Fruit fly (Drosophila melanogaster) whole organism, embryonic: ENCODE data around the gene Cpr11B.
A peak's percentile ranks its signal among the peaks of the same experiment; 100 is the strongest.

Experiments used
- Asciz ChIP-seq: fragments of 200-800 bp; sonication (Bioruptor generic); optimal IDR thresholded peaks from 2 replicates; lab custom pipeline; 2017; ENCODE audit warnings: missing biosample characterization, mild to moderate bottlenecking, missing genetic modification characterization, missing genetic modification reagents
- BtbVII ChIP-seq: fragments of 200-800 bp; sonication (Bioruptor generic); optimal IDR thresholded peaks from 3 replicates; lab custom pipeline; 2017; ENCODE audit warnings: missing biosample characterization, mild to moderate bottlenecking, missing genetic modification characterization
- CG10209 ChIP-seq: fragments of 200-800 bp; sonication (Bioruptor generic); optimal IDR thresholded peaks from 3 replicates; lab custom pipeline; 2017; ENCODE audit warnings: missing biosample characterization, mild to moderate bottlenecking, missing genetic modification characterization, missing genetic modification reagents
- CG10366 ChIP-seq: fragments of 200-800 bp; sonication (Bioruptor generic); IDR thresholded peaks from 2 replicates; pipeline ENCODE4 v1.3.6; 2022; ENCODE audit warnings: missing biosample characterization, missing genetic modification characterization
- CG11723 ChIP-seq: fragments of 200-800 bp; sonication (Bioruptor generic); optimal IDR thresholded peaks from 2 replicates; lab custom pipeline; 2017; ENCODE audit warnings: missing biosample characterization, mild to moderate bottlenecking, missing genetic modification characterization
- CG12155 ChIP-seq: fragments of 200-800 bp; sonication (Bioruptor generic); optimal IDR thresholded peaks from 3 replicates; lab custom pipeline; 2016; ENCODE audit warnings: missing biosample characterization, missing genetic modification characterization
- CG12659 ChIP-seq: fragments of 200-800 bp; sonication (Bioruptor generic); optimal IDR thresholded peaks from 3 replicates; lab custom pipeline; 2017; ENCODE audit warnings: mild to moderate bottlenecking, missing biosample characterization, missing genetic modification reagents, missing genetic modification characterization
- CG14014 ChIP-seq: fragments of 200-800 bp; sonication (Bioruptor generic); IDR thresholded peaks from 2 replicates; pipeline ENCODE4 v1.3.6; 2022; ENCODE audit warnings: missing biosample characterization, missing genetic modification characterization
- CG15601 ChIP-seq: fragments of 200-800 bp; sonication (Bioruptor generic); optimal IDR thresholded peaks from 3 replicates; lab custom pipeline; 2019; ENCODE audit warnings: missing biosample characterization, mild to moderate bottlenecking, missing genetic modification characterization, moderate library complexity
- CG15696 ChIP-seq: fragments of 200-800 bp; sonication (Bioruptor generic); optimal IDR thresholded peaks from 2 replicates; lab custom pipeline; 2019; ENCODE audit warnings: missing biosample characterization, mild to moderate bottlenecking, missing genetic modification characterization, moderate library complexity
- CG17361 ChIP-seq: fragments of 200-800 bp; sonication (Bioruptor generic); IDR thresholded peaks from 3 replicates; pipeline ENCODE4 v1.3.6; 2022; ENCODE audit warnings: missing biosample characterization, missing genetic modification characterization
- CG17612 ChIP-seq: fragments of 200-800 bp; sonication (Bioruptor generic); IDR thresholded peaks from 2 replicates; pipeline ENCODE4 v1.3.6; 2022; ENCODE audit warnings: missing biosample characterization, missing genetic modification characterization
- CG17829 ChIP-seq: fragments of 200-800 bp; optimal IDR thresholded peaks from 2 replicates; lab custom pipeline; 2019; ENCODE audit warnings: missing biosample characterization, mild to moderate bottlenecking, missing genetic modification characterization, moderate library complexity
- CG18599 ChIP-seq: fragments of 200-800 bp; sonication (Bioruptor generic); optimal IDR thresholded peaks from 3 replicates; lab custom pipeline; 2017; ENCODE audit warnings: missing biosample characterization, missing genetic modification characterization, mild to moderate bottlenecking, moderate library complexity, missing genetic modification reagents
- CG2120 ChIP-seq: fragments of 200-800 bp; sonication (Bioruptor generic); optimal IDR thresholded peaks from 3 replicates; lab custom pipeline; 2016; ENCODE audit warnings: missing biosample characterization, missing genetic modification characterization
- CG2129 ChIP-seq: fragments of 200-800 bp; sonication (Bioruptor generic); IDR thresholded peaks from 2 replicates; pipeline ENCODE4 v1.3.6; 2022; ENCODE audit warnings: missing biosample characterization, missing genetic modification characterization; ENCODE audit not compliant: partially characterized antibody
- CG30020 ChIP-seq: fragments of 200-800 bp; optimal IDR thresholded peaks from 2 replicates; lab custom pipeline; 2019; ENCODE audit warnings: missing biosample characterization, mild to moderate bottlenecking, missing genetic modification characterization, moderate library complexity
- CG32532 ChIP-seq: fragments of 200-800 bp; sonication (Bioruptor generic); IDR thresholded peaks from 2 replicates; pipeline ENCODE4 v1.3.6; 2022; ENCODE audit warnings: missing biosample characterization, missing genetic modification characterization
- CG33213 ChIP-seq: fragments of 200-800 bp; sonication (Bioruptor generic); optimal IDR thresholded peaks from 3 replicates; lab custom pipeline; 2016; ENCODE audit warnings: missing biosample characterization, missing genetic modification characterization
- CG5180 ChIP-seq: fragments of 200-800 bp; sonication (Bioruptor generic); optimal IDR thresholded peaks from 3 replicates; lab custom pipeline; 2017; ENCODE audit warnings: missing biosample characterization, missing genetic modification characterization, mild to moderate bottlenecking, moderate library complexity, missing genetic modification reagents
- CG5953 ChIP-seq: fragments of 200-800 bp; sonication (Bioruptor generic); IDR thresholded peaks from 2 replicates; pipeline ENCODE4 v1.3.6; 2022; ENCODE audit warnings: missing biosample characterization, missing genetic modification characterization
- CG6765 ChIP-seq: fragments of 200-800 bp; sonication (Bioruptor generic); optimal IDR thresholded peaks from 3 replicates; lab custom pipeline; 2017; ENCODE audit warnings: missing biosample characterization, mild to moderate bottlenecking, missing genetic modification characterization
- CG8089 ChIP-seq: fragments of 200-800 bp; sonication (Bioruptor generic); optimal IDR thresholded peaks from 3 replicates; lab custom pipeline; 2016; ENCODE audit warnings: missing biosample characterization, missing genetic modification characterization
- CG8290 ChIP-seq, 3 experiments: fragments of 200-800 bp; sonication (Bioruptor generic); optimal IDR thresholded peaks; 2 replicates each; lab custom pipeline; 2016 to 2019; ENCODE audit warnings: missing biosample characterization in 3 of 3, missing genetic modification characterization in 3 of 3, mild to moderate bottlenecking in 2 of 3, moderate library complexity in 1 of 3
- Camta ChIP-seq: fragments of 200-800 bp; sonication (Bioruptor generic); optimal IDR thresholded peaks from 2 replicates; lab custom pipeline; 2016; ENCODE audit warnings: missing biosample characterization, missing genetic modification characterization
- H15 ChIP-seq: fragments of 200-800 bp; sonication (Bioruptor generic); IDR thresholded peaks from 3 replicates; pipeline ENCODE4 v1.3.6; 2022; ENCODE audit warnings: missing biosample characterization, missing genetic modification characterization
- H2.0 ChIP-seq: fragments of 200-800 bp; sonication (Bioruptor generic); IDR thresholded peaks from 2 replicates; pipeline ENCODE4 v1.3.6; 2022; ENCODE audit warnings: missing biosample characterization, missing genetic modification characterization
- HLH3B ChIP-seq: fragments of 200-800 bp; sonication (Bioruptor generic); IDR thresholded peaks from 2 replicates; pipeline ENCODE4 v1.3.6; 2022; ENCODE audit warnings: missing biosample characterization, missing genetic modification characterization
- MESR4 ChIP-seq: fragments of 200-800 bp; sonication (Bioruptor generic); optimal IDR thresholded peaks from 2 replicates; lab custom pipeline; 2018; ENCODE audit warnings: missing biosample characterization, mild to moderate bottlenecking, missing genetic modification characterization, moderate library complexity
- NC2α ChIP-seq: fragments of 200-800 bp; sonication (Bioruptor generic); optimal IDR thresholded peaks from 2 replicates; lab custom pipeline; 2016; ENCODE audit warnings: missing biosample characterization, missing genetic modification characterization
- Sry-δ ChIP-seq: fragments of 200-800 bp; sonication (Bioruptor generic); optimal IDR thresholded peaks from 2 replicates; lab custom pipeline; 2016; ENCODE audit warnings: missing biosample characterization, missing genetic modification characterization
- abd-A ChIP-seq: fragments of 200-800 bp; sonication (Bioruptor generic); optimal IDR thresholded peaks from 3 replicates; lab custom pipeline; 2019; ENCODE audit warnings: missing biosample characterization, mild to moderate bottlenecking, missing genetic modification characterization, moderate library complexity
- ac ChIP-seq: fragments of 200-800 bp; sonication (Bioruptor generic); optimal IDR thresholded peaks from 3 replicates; lab custom pipeline; 2017; ENCODE audit warnings: missing biosample characterization, mild to moderate bottlenecking, missing genetic modification characterization
- aop ChIP-seq: fragments of 200-800 bp; sonication (Bioruptor generic); IDR thresholded peaks from 2 replicates; pipeline ENCODE4 v1.3.6; 2022; ENCODE audit warnings: missing biosample characterization, missing genetic modification characterization
- ase ChIP-seq: fragments of 200-800 bp; sonication (Bioruptor generic); IDR thresholded peaks from 3 replicates; pipeline ENCODE4 v1.3.6; 2022; ENCODE audit warnings: missing biosample characterization, missing genetic modification characterization
- az2 ChIP-seq: fragments of 200-800 bp; sonication (Bioruptor generic); optimal IDR thresholded peaks from 3 replicates; lab custom pipeline; 2016; ENCODE audit warnings: missing biosample characterization, missing genetic modification characterization
- bab2 ChIP-seq: fragments of 200-800 bp; sonication (Bioruptor generic); optimal IDR thresholded peaks from 2 replicates; lab custom pipeline; 2016; ENCODE audit warnings: missing biosample characterization, missing genetic modification characterization
- bsh ChIP-seq, 2 experiments: fragments of 200-800 bp; sonication (Bioruptor generic); optimal IDR thresholded peaks; 2 replicates each; lab custom pipeline; 2017 to 2018; ENCODE audit warnings: mild to moderate bottlenecking in 2 of 2, missing biosample characterization in 2 of 2, missing genetic modification characterization in 2 of 2, moderate library complexity in 1 of 2
- cas ChIP-seq: fragments of 200-800 bp; sonication (Bioruptor generic); IDR thresholded peaks from 2 replicates; pipeline ENCODE4 v1.3.6; 2022; ENCODE audit warnings: missing biosample characterization, missing genetic modification characterization
- dati ChIP-seq: fragments of 200-800 bp; sonication (Bioruptor generic); IDR thresholded peaks from 2 replicates; pipeline ENCODE4 v1.3.6; 2022; ENCODE audit warnings: missing biosample characterization, missing genetic modification characterization
- gt ChIP-seq: fragments of 200-800 bp; sonication (Bioruptor generic); IDR thresholded peaks from 2 replicates; pipeline ENCODE4 v1.3.6; 2022; ENCODE audit warnings: missing biosample characterization, missing genetic modification characterization
- lilli ChIP-seq: fragments of 200-800 bp; sonication (Bioruptor generic); optimal IDR thresholded peaks from 3 replicates; lab custom pipeline; 2016; ENCODE audit warnings: missing biosample characterization, missing genetic modification characterization
- maf-S ChIP-seq: fragments of 200-800 bp; sonication (Bioruptor generic); optimal IDR thresholded peaks from 2 replicates; lab custom pipeline; 2016; ENCODE audit warnings: missing biosample characterization, missing genetic modification characterization
- mirr ChIP-seq: fragments of 200-800 bp; sonication (Bioruptor generic); optimal IDR thresholded peaks from 3 replicates; lab custom pipeline; 2018; ENCODE audit warnings: missing biosample characterization, mild to moderate bottlenecking, missing genetic modification characterization
- run ChIP-seq: fragments of 200-800 bp; sonication (Bioruptor generic); optimal IDR thresholded peaks from 3 replicates; lab custom pipeline; 2018; ENCODE audit warnings: missing biosample characterization, mild to moderate bottlenecking, missing genetic modification characterization
- sens-2 ChIP-seq: fragments of 200-800 bp; sonication (Bioruptor generic); IDR thresholded peaks from 2 replicates; pipeline ENCODE4 v1.3.6; 2022; ENCODE audit warnings: missing biosample characterization, missing genetic modification characterization
- seq ChIP-seq: fragments of 200-800 bp; sonication (Bioruptor generic); IDR thresholded peaks from 2 replicates; pipeline ENCODE4 v1.3.6; 2022; ENCODE audit warnings: missing biosample characterization, missing genetic modification characterization
- shn ChIP-seq: fragments of 200-800 bp; sonication (Bioruptor generic); optimal IDR thresholded peaks from 3 replicates; lab custom pipeline; 2016; ENCODE audit warnings: missing biosample characterization, missing genetic modification characterization
- z ChIP-seq: fragments of 200-800 bp; sonication (Bioruptor generic); IDR thresholded peaks from 3 replicates; pipeline ENCODE4 v1.3.6; 2022; ENCODE audit warnings: missing biosample characterization, missing genetic modification characterization
- zen2 ChIP-seq: fragments of 200-800 bp; sonication (Bioruptor generic); IDR thresholded peaks from 3 replicates; pipeline ENCODE4 v1.3.6; 2022; ENCODE audit warnings: missing biosample characterization, missing genetic modification characterization; ENCODE audit not compliant: partially characterized antibody

Cpr11B gene

dm6 chrX:12575827-12576408 is 23.0 kb downstream of the Cpr11B start (continued):
- no peak for TF ChIP-seq seq (GFP tag; lab: Robert Waterston, UW)
- TF ChIP-seq H15 (GFP tag; lab: Robert Waterston, UW) = no peak
- peak; percentile 68 for TF ChIP-seq CG15696
- no peak for TF ChIP-seq z (GFP tag; lab: Robert Waterston, UW)
- TF ChIP-seq shn (GFP tag; lab: Kevin White, UChicago) = no peak
- TF ChIP-seq CG8089 (GFP tag; lab: Kevin White, UChicago) = peak; percentile 5
- no peak for TF ChIP-seq CG18599 (GFP tag; lab: Kevin White, UChicago)
- peak; percentile 91 for TF ChIP-seq CG17361 (GFP tag; lab: Robert Waterston, UW)
- no peak for TF ChIP-seq Sry-δ
- peak; percentile 37 for TF ChIP-seq CG12659
- TF ChIP-seq ac (GFP tag; lab: Kevin White, UChicago) = peak; percentile 38
- no peak for TF ChIP-seq maf-S (GFP tag; lab: Kevin White, UChicago)
- TF ChIP-seq dati (GFP tag; lab: Robert Waterston, UW) = no peak
- no peak for TF ChIP-seq MESR4 (GFP tag; lab: Kevin White, UChicago)
- peak; percentile 80 for TF ChIP-seq az2
- peak; percentile 47 for TF ChIP-seq CG11723
- peak; percentile 19 for TF ChIP-seq CG30020
- TF ChIP-seq gt (GFP tag; lab: Robert Waterston, UW) = no peak
- no peak for TF ChIP-seq CG5953 (GFP tag; lab: Robert Waterston, UW)
- TF ChIP-seq CG15601 (tag; lab: Kevin White, UChicago) = peak; percentile 72
- TF ChIP-seq run (tag; lab: Kevin White, UChicago) = no peak
- no peak for TF ChIP-seq CG2120
- no peak for TF ChIP-seq NC2α (GFP tag; lab: Kevin White, UChicago)
- TF ChIP-seq aop (GFP tag; lab: Robert Waterston, UW) = 0 out of 2 replicates have a peak, but pooled peaks have one; percentile 7
- TF ChIP-seq CG17829 (tag; lab: Kevin White, UChicago) = peak; percentile 81
- no peak; the same call in 1 of the 2 replicates for TF ChIP-seq HLH3B (GFP tag; lab: Robert Waterston, UW)
- TF ChIP-seq CG10366 (GFP tag; lab: Robert Waterston, UW) = peak; percentile 38; the same call in 1 of the 2 replicates
- TF ChIP-seq CG17612 (GFP tag; lab: Robert Waterston, UW) = no peak
- no peak for TF ChIP-seq sens-2 (GFP tag; lab: Robert Waterston, UW)
- TF ChIP-seq CG14014 (GFP tag; lab: Robert Waterston, UW) = no peak
- no peak for TF ChIP-seq CG32532 (GFP tag; lab: Robert Waterston, UW)
- peak; percentile 64 for TF ChIP-seq CG10209
- TF ChIP-seq CG2129 (GFP tag; lab: Robert Waterston, UW) = no peak
- no peak for TF ChIP-seq zen2 (GFP tag; lab: Robert Waterston, UW)
- TF ChIP-seq Camta (GFP tag; lab: Kevin White, UChicago) = peak; percentile 61
- peak; percentile 30 for TF ChIP-seq lilli (GFP tag; lab: Kevin White, UChicago)
- TF ChIP-seq mirr (GFP tag; lab: Kevin White, UChicago) = no peak
- no peak for TF ChIP-seq CG12155 (GFP tag; lab: Kevin White, UChicago)
- no peak for TF ChIP-seq abd-A
- TF ChIP-seq Asciz = peak; percentile 69
- TF ChIP-seq cas (GFP tag; lab: Robert Waterston, UW) = no peak
- peak; percentile 57 for TF ChIP-seq CG5180 (GFP tag; lab: Kevin White, UChicago)
- TF ChIP-seq H2.0 (GFP tag; lab: Robert Waterston, UW) = no peak
- peak; percentile 12 for TF ChIP-seq CG33213
- no peak for TF ChIP-seq BtbVII (GFP tag; lab: Kevin White, UChicago)
- peak; percentile 90 to 91 for TF ChIP-seq bsh (GFP tag; optimal IDR thresholded peaks at IDR 0.05; lab: Kevin White, UChicago)
- TF ChIP-seq ase (GFP tag; lab: Robert Waterston, UW) = no peak
- TF ChIP-seq CG8290 (GFP tag; optimal IDR thresholded peaks at IDR 0.05; lab: Kevin White, UChicago) = peak; percentile 51
- TF ChIP-seq CG8290 (tag; optimal IDR thresholded peaks at IDR 0.05; lab: Kevin White, UChicago) = no peak
- no peak for TF ChIP-seq CG6765
- peak; percentile 42 for TF ChIP-seq bab2 (GFP tag; lab: Kevin White, UChicago)
